Worm (Caenorhabditis elegans) whole organism, midembryonic: ENCODE results near the gene nhr-154.
"Not testable (repeated sequence)": the region's sequence is repeated elsewhere in the genome, so short reads cannot be mapped to it uniquely, and the experiment has no call there.

Source experiments
- T22C8.4 ChIP-seq: fragments of 200-800 bp; sonication (Bioruptor generic); IDR thresholded peaks from 2 replicates; pipeline ENCODE4 v1.3.6; 2022; ENCODE audit warnings: missing genetic modification characterization, missing compliant biosample characterization
- cog-1 ChIP-seq: sonication (generic microtip); optimal IDR thresholded peaks from 2 replicates; lab custom pipeline; 2016; ENCODE audit warnings: missing genetic modification characterization, missing compliant biosample characterization
- flt-1 ChIP-seq: fragments of 200-800 bp; sonication (Bioruptor generic); IDR thresholded peaks from 2 replicates; pipeline ENCODE4 v1.3.6; 2022; ENCODE audit warnings: missing genetic modification characterization, missing compliant biosample characterization
- klf-2 ChIP-seq: fragments of 200-800 bp; sonication (Bioruptor generic); conservative IDR thresholded peaks from 2 replicates; pipeline ENCODE4 v1.3.6; 2022; ENCODE audit warnings: missing genetic modification reagents, missing genetic modification characterization, missing compliant biosample characterization
- med-1 ChIP-seq: sonication (generic microtip); optimal IDR thresholded peaks from 2 replicates; lab custom pipeline; 2017; ENCODE audit warnings: missing genetic modification characterization, mild to moderate bottlenecking, missing compliant biosample characterization, antibody characterized with exemption, missing genetic modification reagents; ENCODE audit not compliant: insufficient read depth
- ref-1 ChIP-seq: fragments of 200-800 bp; sonication (Bioruptor generic); conservative IDR thresholded peaks from 2 replicates; pipeline ENCODE4 v1.3.6; 2022; ENCODE audit warnings: missing genetic modification reagents, missing genetic modification characterization, missing compliant biosample characterization
- tab-1 ChIP-seq: fragments of 200-800 bp; sonication (Bioruptor generic); IDR thresholded peaks from 2 replicates; pipeline ENCODE4 v1.3.6; 2022; ENCODE audit warnings: missing genetic modification characterization, missing compliant biosample characterization
- ztf-23 ChIP-seq: fragments of 200-800 bp; sonication (Bioruptor generic); IDR thresholded peaks from 2 replicates; pipeline ENCODE4 v1.3.6; 2022; ENCODE audit warnings: missing genetic modification reagents, missing genetic modification characterization, missing compliant biosample characterization
- ztf-29 ChIP-seq: fragments of 200-800 bp; sonication (Bioruptor generic); IDR thresholded peaks from 2 replicates; pipeline ENCODE4 v1.3.6; 2022; ENCODE audit warnings: missing genetic modification reagents, missing genetic modification characterization, missing compliant biosample characterization

Gene nhr-154

ce11 chrV:12121274-12121673 lies 20.2 kb downstream of the nhr-154 start, which contains the start of gene C13C4.6:
C13C4.6 (plus strand) TSS chrV:12121574.
- no peak for TF ChIP-seq klf-2 (GFP tag; lab: Robert Waterston, UW)
- TF ChIP-seq med-1 (GFP tag; lab: Kevin White, UChicago): no peak
- no peak for TF ChIP-seq ztf-23 (GFP tag; lab: Robert Waterston, UW)
- TF ChIP-seq tab-1: no peak
- TF ChIP-seq ref-1 (GFP tag; lab: Robert Waterston, UW): no peak
- no peak for TF ChIP-seq T22C8.4 (GFP tag; lab: Robert Waterston, UW)
- TF ChIP-seq flt-1 (GFP tag; lab: Robert Waterston, UW): no peak
- no peak for TF ChIP-seq ztf-29 (GFP tag; lab: Robert Waterston, UW)
- no peak for TF ChIP-seq cog-1 (tag; lab: Kevin White, UChicago)

- TF ChIP-seq med-1 (GFP tag; lab: Kevin White, UChicago); T22C8.4 (GFP tag; lab: Robert Waterston, UW); cog-1 (tag; lab: Kevin White, UChicago): not testable (repeated sequence)
Observed at ce11 chrV:12130688-12131087, 29.6 kb downstream of the nhr-154 start, which contains the start of gene C27A7.6. C27A7.6 (minus strand) TSS chrV:12130788.

ce11 chrV:12131157-12131556 lies 30.1 kb downstream of the nhr-154 start, which contains the start of gene enpp-1:
enpp-1 (plus strand) TSS chrV:12131457.
- TF ChIP-seq flt-1 (GFP tag; lab: Robert Waterston, UW); med-1 (GFP tag; lab: Kevin White, UChicago); ref-1 (GFP tag; lab: Robert Waterston, UW): not testable (repeated sequence)

ce11 chrV:12137942-12138341 lies 36.8 kb downstream of the nhr-154 start:
- TF ChIP-seq tab-1: no peak
- no peak for TF ChIP-seq ztf-23 (GFP tag; lab: Robert Waterston, UW)
- no peak for TF ChIP-seq flt-1 (GFP tag; lab: Robert Waterston, UW)
- TF ChIP-seq klf-2 (GFP tag; lab: Robert Waterston, UW): no peak
- no peak for TF ChIP-seq cog-1 (tag; lab: Kevin White, UChicago)
- no peak for TF ChIP-seq med-1 (GFP tag; lab: Kevin White, UChicago)
- TF ChIP-seq T22C8.4 (GFP tag; lab: Robert Waterston, UW): no peak
- no peak for TF ChIP-seq ref-1 (GFP tag; lab: Robert Waterston, UW)
- TF ChIP-seq ztf-29 (GFP tag; lab: Robert Waterston, UW): no peak

ce11 chrV:12140625-12141024 lies 39.5 kb downstream of the nhr-154 start, which contains the start of gene C27A7.3:
C27A7.3 (plus strand) TSS chrV:12140925.
- TF ChIP-seq cog-1 (tag; lab: Kevin White, UChicago) (no peak), klf-2 (GFP tag; lab: Robert Waterston, UW) (no peak), tab-1 (no peak), flt-1 (GFP tag; lab: Robert Waterston, UW) (no peak), T22C8.4 (GFP tag; lab: Robert Waterston, UW) (no peak), ref-1 (GFP tag; lab: Robert Waterston, UW) (no peak), med-1 (GFP tag; lab: Kevin White, UChicago) (no peak), ztf-29 (GFP tag; lab: Robert Waterston, UW) (no peak), ztf-23 (GFP tag; lab: Robert Waterston, UW) (no peak)

ce11 chrV:12150607-12151006 lies 49.5 kb downstream of the nhr-154 start, which contains the start of gene che-11:
che-11 (minus strand) TSS chrV:12150707.
- TF ChIP-seq T22C8.4 (GFP tag; lab: Robert Waterston, UW) (no peak), cog-1 (tag; lab: Kevin White, UChicago) (no peak), ztf-29 (GFP tag; lab: Robert Waterston, UW) (no peak), flt-1 (GFP tag; lab: Robert Waterston, UW) (no peak), ref-1 (GFP tag; lab: Robert Waterston, UW) (no peak), tab-1 (no peak), klf-2 (GFP tag; lab: Robert Waterston, UW) (no peak), ztf-23 (GFP tag; lab: Robert Waterston, UW) (no peak), med-1 (GFP tag; lab: Kevin White, UChicago) (no peak)

- TF ChIP-seq klf-2 (GFP tag; lab: Robert Waterston, UW) (no peak), tab-1 (no peak), ztf-29 (GFP tag; lab: Robert Waterston, UW) (no peak), med-1 (GFP tag; lab: Kevin White, UChicago) (no peak)
Observed at ce11 chrV:12152857-12153256, 51.8 kb downstream of the nhr-154 start, which contains the start of gene C27A7.8. C27A7.8 (plus strand) TSS chrV:12153157.
